Worm (Caenorhabditis elegans) whole organism, young adult: ENCODE results near the gene sre-7.

Experiments used
- F57A8.1 ChIP-seq: fragments of 200-800 bp; sonication (Bioruptor generic); optimal IDR thresholded peaks from 2 replicates; lab custom pipeline; 2018; ENCODE audit warnings: mild to moderate bottlenecking, missing genetic modification characterization, moderate library complexity, missing compliant biosample characterization
- ama-1 ChIP-seq, 3 experiments: fragments of 150-350 bp in 1 of 3; sonication (generic microtip) in 2 of 3; optimal IDR thresholded peaks; 2 replicates each; lab custom pipeline; 2014 to 2018; ENCODE audit warnings: missing biosample characterization in 2 of 3, missing genetic modification characterization in 2 of 3, missing genetic modification reagents in 2 of 3
- madf-6 ChIP-seq: fragments of 200-800 bp; sonication (Bioruptor generic); IDR thresholded peaks from 2 replicates; pipeline ENCODE4 v1.3.6; 2022; ENCODE audit warnings: missing genetic modification reagents, missing genetic modification characterization, missing compliant biosample characterization
- nfyb-1 ChIP-seq: fragments of 200-800 bp; sonication (Bioruptor generic); IDR thresholded peaks from 2 replicates; pipeline ENCODE4 v1.3.6; 2022; ENCODE audit warnings: missing genetic modification reagents, missing genetic modification characterization, missing compliant biosample characterization
- nhr-179 ChIP-seq: sonication (generic microtip); optimal IDR thresholded peaks from 2 replicates; lab custom pipeline; 2016; ENCODE audit warnings: mild to moderate bottlenecking, missing genetic modification characterization, missing compliant biosample characterization
- unc-62 ChIP-seq: fragments of 150-350 bp; optimal IDR thresholded peaks from 2 replicates; lab custom pipeline; 2014; ENCODE audit warnings: missing biosample characterization, missing genetic modification reagents, missing genetic modification characterization

DNA sequence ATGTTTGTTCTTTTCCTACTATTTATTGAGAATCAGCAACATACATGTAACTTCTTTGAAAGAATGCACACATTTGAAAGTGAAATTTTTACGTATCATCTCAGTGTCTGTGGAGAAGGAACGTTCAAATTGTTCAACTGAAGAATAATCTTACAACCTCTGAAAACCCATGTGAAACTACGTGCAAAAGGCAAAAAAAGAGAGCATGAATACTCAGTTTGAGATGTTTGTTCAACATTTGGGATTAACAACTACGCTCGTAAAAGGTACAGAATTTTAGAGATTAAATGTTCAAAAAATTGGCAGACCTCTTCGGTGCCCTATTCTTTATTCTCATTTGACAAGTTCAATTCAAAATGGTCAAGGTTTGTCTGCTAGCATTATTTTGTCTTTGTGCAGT is 8.0 kb downstream of the sre-7 start, which contains the start of gene K02E11.5:
- no peak for TF ChIP-seq nhr-179
- TF ChIP-seq F57A8.1 (GFP tag; lab: Kevin White, UChicago) = no peak
- no peak for TF ChIP-seq ama-1 (optimal IDR thresholded peaks at IDR 0.05; lab: Kevin White, UChicago)
- TF ChIP-seq ama-1 (GFP tag; optimal IDR thresholded peaks at IDR 0.05; lab: Kevin White, UChicago) = no peak
- TF ChIP-seq madf-6 (GFP tag; lab: Robert Waterston, UW) = no peak
- TF ChIP-seq nfyb-1 (GFP tag; lab: Robert Waterston, UW) = no peak
- TF ChIP-seq unc-62 (GFP tag; lab: Kevin White, UChicago) = no peak
